Fruit fly (Drosophila melanogaster) Kc167 (cell line): Measurements from ENCODE around the gene ATPsynepsilonL.

Experiments
- h ChIP-seq: fragments of >200 bp; optimal IDR thresholded peaks from 3 replicates; lab custom pipeline; 2018; ENCODE audit warnings: missing external identifiers
- ttk ChIP-seq: sonication (Bioruptor generic); optimal IDR thresholded peaks from 2 replicates; lab custom pipeline; 2017; ENCODE audit warnings: missing external identifiers

- no peak for TF ChIP-seq ttk (lab: Kevin White, UChicago)
- TF ChIP-seq h (lab: Kevin White, UChicago): no peak
Observed at dm6 chr3R:10148376-10148887, 26.9 kb downstream of the ATPsynepsilonL start.
